Worm (Caenorhabditis elegans) whole organism, midembryonic: ENCODE data around the gene srj-18.

Experiments
- T22C8.4 ChIP-seq: fragments of 200-800 bp; sonication (Bioruptor generic); IDR thresholded peaks from 2 replicates; pipeline ENCODE4 v1.3.6; 2022; ENCODE audit warnings: missing genetic modification characterization, missing compliant biosample characterization
- cog-1 ChIP-seq: sonication (generic microtip); optimal IDR thresholded peaks from 2 replicates; lab custom pipeline; 2016; ENCODE audit warnings: missing genetic modification characterization, missing compliant biosample characterization
- flt-1 ChIP-seq: fragments of 200-800 bp; sonication (Bioruptor generic); IDR thresholded peaks from 2 replicates; pipeline ENCODE4 v1.3.6; 2022; ENCODE audit warnings: missing genetic modification characterization, missing compliant biosample characterization
- klf-2 ChIP-seq: fragments of 200-800 bp; sonication (Bioruptor generic); conservative IDR thresholded peaks from 2 replicates; pipeline ENCODE4 v1.3.6; 2022; ENCODE audit warnings: missing genetic modification reagents, missing genetic modification characterization, missing compliant biosample characterization
- med-1 ChIP-seq: sonication (generic microtip); optimal IDR thresholded peaks from 2 replicates; lab custom pipeline; 2017; ENCODE audit warnings: missing genetic modification characterization, mild to moderate bottlenecking, missing compliant biosample characterization, antibody characterized with exemption, missing genetic modification reagents; ENCODE audit not compliant: insufficient read depth

ce11 chrV:2818117-2818516, 44.0 kb downstream of the srj-18 start, which contains the start of gene srt-34:
- TF ChIP-seq T22C8.4 (GFP tag; lab: Robert Waterston, UW), result no peak
- TF ChIP-seq klf-2 (GFP tag; lab: Robert Waterston, UW), result no peak
- no peak for TF ChIP-seq flt-1 (GFP tag; lab: Robert Waterston, UW)
- no peak for TF ChIP-seq med-1 (GFP tag; lab: Kevin White, UChicago)
- TF ChIP-seq cog-1 (tag; lab: Kevin White, UChicago), result no peak
